Worm (Caenorhabditis elegans): Measurements from ENCODE around the gene arrd-4.

Gene arrd-4

ce11 chrII:9829108-9829507 lies 9.0 kb downstream of the arrd-4 start, which contains the start of gene ZK938.1:
Gene ZK938.1, plus strand, starts transcription at chrII:9829408.
- no peak for TF ChIP-seq nhr-12 (tag; optimal IDR thresholded peaks at IDR 0.05)
- no peak for TF ChIP-seq elt-3 (tag; optimal IDR thresholded peaks at IDR 0.05)
- TF ChIP-seq bed-3 (GFP tag; optimal IDR thresholded peaks at IDR 0.05): no peak
- TF ChIP-seq sem-2 (GFP tag; optimal IDR thresholded peaks at IDR 0.05): no peak
- no peak for TF ChIP-seq drap-1 (GFP tag; optimal IDR thresholded peaks at IDR 0.05)
- no peak for TF ChIP-seq unc-62 (GFP tag; optimal IDR thresholded peaks at IDR 0.05)
- no peak for TF ChIP-seq ham-2 (GFP tag; optimal IDR thresholded peaks at IDR 0.05)
- no peak for TF ChIP-seq mab-5 (tag; optimal IDR thresholded peaks at IDR 0.05)

ce11 chrII:9828502-9828901 lies 9.6 kb downstream of the arrd-4 start:
- TF ChIP-seq nhr-2 (tag; optimal IDR thresholded peaks at IDR 0.05): peak; percentile 77
- TF ChIP-seq ceh-39 (tag; optimal IDR thresholded peaks at IDR 0.05): no peak
- TF ChIP-seq unc-120 (tag; optimal IDR thresholded peaks at IDR 0.05; ENCODE audit: poor library complexity, severe bottlenecking): no peak
- TF ChIP-seq elt-1 (tag; optimal IDR thresholded peaks at IDR 0.05; ENCODE audit: borderline replicate concordance, insufficient read depth): no peak
- peak; percentile 74 for TF ChIP-seq zip-8 (tag; optimal IDR thresholded peaks at IDR 0.05)
- no peak for TF ChIP-seq nhr-12 (tag; optimal IDR thresholded peaks at IDR 0.05)

ce11 chrII:9827852-9828251 lies 10.3 kb downstream of the arrd-4 start, which contains the start of gene eyg-1:
Gene eyg-1, minus strand, starts transcription at chrII:9827952.
- TF ChIP-seq bed-3 (GFP tag; optimal IDR thresholded peaks at IDR 0.05) (no peak), ces-1 (GFP tag; optimal IDR thresholded peaks at IDR 0.05) (no peak), lin-32 (GFP tag; optimal IDR thresholded peaks at IDR 0.05) (no peak), ztf-11 (tag; optimal IDR thresholded peaks at IDR 0.05) (no peak), nhr-2 (tag; optimal IDR thresholded peaks at IDR 0.05) (peak; percentile 22)

ce11 chrII:9826946-9827345 lies 11.2 kb downstream of the arrd-4 start:
- TF ChIP-seq blmp-1 (tag; optimal IDR thresholded peaks at IDR 0.05) (no peak), pha-4 (tag; optimal IDR thresholded peaks at IDR 0.05) (no peak), zip-8 (tag; optimal IDR thresholded peaks at IDR 0.05) (no peak), lsy-2 (tag; optimal IDR thresholded peaks at IDR 0.05) (no peak), tbx-8 (GFP tag; optimal IDR thresholded peaks at IDR 0.05) (no peak)

- no peak for TF ChIP-seq sem-2 (GFP tag; optimal IDR thresholded peaks at IDR 0.05)
- no peak for TF ChIP-seq blmp-1 (tag; optimal IDR thresholded peaks at IDR 0.05)
- TF ChIP-seq ceh-43 (GFP tag; optimal IDR thresholded peaks at IDR 0.05): no peak
- TF ChIP-seq mls-2 (tag; optimal IDR thresholded peaks at IDR 0.05): no peak
- no peak for TF ChIP-seq nhr-12 (tag; optimal IDR thresholded peaks at IDR 0.05)
- TF ChIP-seq drap-1 (GFP tag; optimal IDR thresholded peaks at IDR 0.05): no peak
- TF ChIP-seq lin-32 (GFP tag; optimal IDR thresholded peaks at IDR 0.05): no peak
- no peak for TF ChIP-seq lsy-2 (tag; optimal IDR thresholded peaks at IDR 0.05)
- no peak for TF ChIP-seq ztf-11 (tag; optimal IDR thresholded peaks at IDR 0.05)
- TF ChIP-seq nhr-28 (tag; optimal IDR thresholded peaks at IDR 0.05): no peak
- no peak for TF ChIP-seq sptf-1 (tag; optimal IDR thresholded peaks at IDR 0.05)
- no peak for TF ChIP-seq unc-62 (GFP tag; optimal IDR thresholded peaks at IDR 0.05)
- TF ChIP-seq cnd-1 (tag; optimal IDR thresholded peaks at IDR 0.05): no peak
- TF ChIP-seq tbx-8 (GFP tag; optimal IDR thresholded peaks at IDR 0.05): no peak
Measured at ce11 chrII:9807519-9807972, 30.6 kb downstream of the arrd-4 start, which contains the start of gene cyp-13A8. Gene cyp-13A8, minus strand, starts transcription at chrII:9807569.

DNA sequence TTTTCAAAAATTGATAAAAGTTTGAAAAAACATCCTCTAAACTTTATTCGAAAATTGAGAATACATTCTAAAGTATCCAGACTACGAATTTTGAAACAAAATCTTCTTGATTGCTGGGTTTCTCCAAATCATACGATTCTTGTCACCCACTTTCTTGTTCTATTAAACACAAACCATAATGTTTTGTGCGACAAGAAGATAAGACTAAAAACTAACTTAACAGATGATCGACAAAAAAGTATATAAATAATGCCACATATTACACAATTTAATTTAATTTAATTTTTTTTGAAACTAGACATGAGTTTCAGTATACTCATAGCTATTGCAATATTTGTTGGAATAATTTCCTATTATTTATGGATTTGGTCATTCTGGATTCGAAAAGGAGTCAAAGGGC lies 34.8 kb downstream of the arrd-4 start, which contains the start of gene cyp-13A7:
Gene cyp-13A7 (plus strand): TSS at position 301 of the 400 bp plus-strand sequence.
- no peak for TF ChIP-seq ztf-11 (tag; optimal IDR thresholded peaks at IDR 0.05)
- no peak for TF ChIP-seq nhr-12 (tag; optimal IDR thresholded peaks at IDR 0.05)
- TF ChIP-seq blmp-1 (tag; optimal IDR thresholded peaks at IDR 0.05): no peak
- TF ChIP-seq drap-1 (GFP tag; optimal IDR thresholded peaks at IDR 0.05): no peak
- no peak for TF ChIP-seq snpc-4 (tag; optimal IDR thresholded peaks at IDR 0.05)
- TF ChIP-seq mls-2 (tag; optimal IDR thresholded peaks at IDR 0.05): no peak
- no peak for TF ChIP-seq nhr-28 (tag; optimal IDR thresholded peaks at IDR 0.05)
- no peak for TF ChIP-seq flh-1 (GFP tag; optimal IDR thresholded peaks at IDR 0.05)

DNA sequence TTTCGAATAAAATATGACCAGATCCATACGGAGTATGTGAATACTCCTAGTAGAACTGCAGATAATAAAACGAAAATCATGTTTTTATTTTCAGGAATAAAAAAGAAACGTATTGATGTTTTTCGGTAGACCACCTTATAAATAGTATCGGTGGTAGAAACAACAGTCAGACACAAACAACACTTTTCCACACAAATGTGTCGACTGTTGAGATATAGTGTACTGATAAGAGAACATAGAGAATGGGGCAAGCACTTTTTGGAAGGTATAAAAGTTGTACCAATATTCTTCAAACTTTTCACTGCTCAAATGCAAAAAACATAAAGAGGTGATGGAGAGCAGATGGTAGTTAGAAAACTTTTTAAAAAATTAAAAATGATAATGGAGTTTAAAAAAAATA lies 35.5 kb downstream of the arrd-4 start, which contains the start of gene cyp-13A6:
Gene cyp-13A6 (minus strand): TSS at position 180 of the 400 bp plus-strand sequence.
- TF ChIP-seq ceh-43 (GFP tag; optimal IDR thresholded peaks at IDR 0.05) (no peak), mep-1 (tag; optimal IDR thresholded peaks at IDR 0.05) (no peak), lsy-2 (tag; optimal IDR thresholded peaks at IDR 0.05) (no peak), nhr-2 (tag; optimal IDR thresholded peaks at IDR 0.05) (no peak)
